Worm (Caenorhabditis elegans) whole organism, L4 larva: ENCODE data around the gene ins-32.

Experiments
- D1046.2 ChIP-seq: fragments of 200-800 bp; sonication (Bioruptor generic); IDR thresholded peaks from 2 replicates; pipeline ENCODE4 v1.3.6; 2022; ENCODE audit warnings: missing genetic modification characterization, missing compliant biosample characterization
- R02D3.7 ChIP-seq: fragments of 150-350 bp; sonication (generic microtip); optimal IDR thresholded peaks from 3 replicates; lab custom pipeline; 2014; ENCODE audit warnings: missing biosample characterization, missing genetic modification characterization
- T20F7.1 ChIP-seq: fragments of 200-800 bp; sonication (Bioruptor generic); optimal IDR thresholded peaks from 2 replicates; lab custom pipeline; 2018; ENCODE audit warnings: mild to moderate bottlenecking, missing genetic modification characterization, missing compliant biosample characterization
- ZK337.2 ChIP-seq: fragments of 200-800 bp; sonication (Bioruptor generic); IDR thresholded peaks from 2 replicates; pipeline ENCODE4 v1.3.6; 2022; ENCODE audit warnings: missing genetic modification reagents, missing genetic modification characterization, missing compliant biosample characterization
- aha-1 ChIP-seq: fragments of 150-350 bp; peaks from one replicate; lab custom pipeline; 2014; ENCODE audit warnings: missing biosample characterization, missing genetic modification characterization
- arid-1 ChIP-seq: fragments of 200-800 bp; sonication (Bioruptor generic); conservative IDR thresholded peaks from 2 replicates; pipeline ENCODE4 v1.3.6; 2022; ENCODE audit warnings: missing genetic modification reagents, missing genetic modification characterization, missing compliant biosample characterization
- ceh-28 ChIP-seq: fragments of 150-350 bp; optimal IDR thresholded peaks from 2 replicates; lab custom pipeline; 2014; ENCODE audit warnings: missing biosample characterization, missing genetic modification reagents, missing genetic modification characterization
- ceh-32 ChIP-seq: sonication (generic microtip); optimal IDR thresholded peaks from 2 replicates; lab custom pipeline; 2016; ENCODE audit warnings: mild to moderate bottlenecking, missing genetic modification characterization, missing compliant biosample characterization; ENCODE audit not compliant: poor library complexity
- ces-1 ChIP-seq: fragments of 150-350 bp; sonication (generic microtip); optimal IDR thresholded peaks from 4 replicates; lab custom pipeline; 2014; ENCODE audit warnings: missing biosample characterization, missing genetic modification reagents, missing genetic modification characterization
- daf-12 ChIP-seq: fragments of 150-350 bp; optimal IDR thresholded peaks from 2 replicates; lab custom pipeline; 2014; ENCODE audit warnings: missing biosample characterization, missing genetic modification reagents, missing genetic modification characterization
- dpl-1 ChIP-seq: fragments of 150-350 bp; optimal IDR thresholded peaks from 2 replicates; lab custom pipeline; 2014; ENCODE audit warnings: missing biosample characterization, missing genetic modification reagents, missing genetic modification characterization
- duxl-1 ChIP-seq: sonication (generic microtip); optimal IDR thresholded peaks from 2 replicates; lab custom pipeline; 2016; ENCODE audit warnings: mild to moderate bottlenecking, missing genetic modification characterization, moderate library complexity, missing compliant biosample characterization; ENCODE audit not compliant: poor library complexity
- fkh-10 ChIP-seq: fragments of 150-350 bp; optimal IDR thresholded peaks from 2 replicates; lab custom pipeline; 2014; ENCODE audit warnings: missing biosample characterization, missing genetic modification reagents, missing genetic modification characterization
- lim-7 ChIP-seq: fragments of 200-800 bp; sonication (Bioruptor generic); IDR thresholded peaks from 2 replicates; pipeline ENCODE4 v1.3.6; 2022; ENCODE audit warnings: missing genetic modification characterization, missing compliant biosample characterization
- lin-1 ChIP-seq: fragments of 200-800 bp; sonication (Bioruptor generic); IDR thresholded peaks from 2 replicates; pipeline ENCODE4 v1.3.6; 2022; ENCODE audit warnings: missing genetic modification reagents, missing genetic modification characterization, missing compliant biosample characterization
- lin-29 ChIP-seq: fragments of 200-800 bp; sonication (Bioruptor generic); IDR thresholded peaks from 2 replicates; pipeline ENCODE4 v1.3.6; 2022; ENCODE audit warnings: missing genetic modification reagents, missing genetic modification characterization, missing compliant biosample characterization
- lin-39 ChIP-seq: fragments of 150-350 bp; optimal IDR thresholded peaks from 2 replicates; lab custom pipeline; 2014; ENCODE audit warnings: missing biosample characterization, missing genetic modification reagents, missing genetic modification characterization
- lir-3 ChIP-seq: sonication (generic microtip); optimal IDR thresholded peaks from 2 replicates; lab custom pipeline; 2016; ENCODE audit warnings: mild to moderate bottlenecking, missing genetic modification characterization, missing compliant biosample characterization
- mdt-29 ChIP-seq: fragments of 200-800 bp; sonication (Bioruptor generic); IDR thresholded peaks from 2 replicates; pipeline ENCODE4 v1.3.6; 2022; ENCODE audit warnings: missing genetic modification reagents, missing genetic modification characterization, missing compliant biosample characterization
- mep-1 ChIP-seq: fragments of 150-350 bp; sonication (generic microtip); optimal IDR thresholded peaks from 3 replicates; lab custom pipeline; 2014; ENCODE audit warnings: missing biosample characterization, missing genetic modification characterization
- nhr-10 ChIP-seq: fragments of 150-350 bp; optimal IDR thresholded peaks from 2 replicates; lab custom pipeline; 2014; ENCODE audit warnings: missing biosample characterization, missing genetic modification characterization
- nhr-11 ChIP-seq: fragments of 150-350 bp; optimal IDR thresholded peaks from 2 replicates; lab custom pipeline; 2014; ENCODE audit warnings: missing biosample characterization, missing genetic modification characterization
- nhr-6 ChIP-seq: fragments of 150-350 bp; optimal IDR thresholded peaks from 2 replicates; lab custom pipeline; 2014; ENCODE audit warnings: missing biosample characterization, missing genetic modification characterization
- nhr-77 ChIP-seq: fragments of 150-350 bp; optimal IDR thresholded peaks from 2 replicates; lab custom pipeline; 2014; ENCODE audit warnings: missing biosample characterization, missing genetic modification characterization
- rbr-2 ChIP-seq: sonication (generic microtip); optimal IDR thresholded peaks from 2 replicates; lab custom pipeline; 2016; ENCODE audit warnings: missing genotype, missing genetic modification characterization, missing compliant biosample characterization
- set-16 ChIP-seq: fragments of 200-800 bp; sonication (Bioruptor generic); IDR thresholded peaks from 2 replicates; pipeline ENCODE4 v1.3.6; 2022; ENCODE audit warnings: missing genetic modification reagents, missing genetic modification characterization, missing compliant biosample characterization
- spr-1 ChIP-seq: sonication (generic microtip); optimal IDR thresholded peaks from 2 replicates; lab custom pipeline; 2016; ENCODE audit warnings: mild to moderate bottlenecking, missing genetic modification characterization, missing compliant biosample characterization
- tra-1 ChIP-seq: fragments of 200-800 bp; sonication (Bioruptor generic); IDR thresholded peaks from 2 replicates; pipeline ENCODE4 v1.3.6; 2022; ENCODE audit warnings: missing genetic modification reagents, missing genetic modification characterization, missing compliant biosample characterization
- unc-62 ChIP-seq, 3 experiments: fragments of 150-350 bp in 1 of 3; sonication (generic microtip); optimal IDR thresholded peaks in 2 of 3; peaks in 1 of 3; 1 replicate in 1 of 3; 2 replicates in 2 of 3; lab custom pipeline; 2014 to 2017; ENCODE audit warnings: missing biosample characterization in 3 of 3, missing genetic modification characterization in 3 of 3, missing genetic modification reagents in 3 of 3, missing genotype in 1 of 3
- zfp-2 ChIP-seq: sonication (generic microtip); optimal IDR thresholded peaks from 2 replicates; lab custom pipeline; 2016; ENCODE audit warnings: mild to moderate bottlenecking, missing genetic modification characterization, missing compliant biosample characterization
- zfp-3 ChIP-seq: fragments of 200-800 bp; sonication (Bioruptor generic); conservative IDR thresholded peaks from 2 replicates; pipeline ENCODE4 v1.3.6; 2022; ENCODE audit warnings: missing genetic modification reagents, missing genetic modification characterization, missing compliant biosample characterization
- zip-2 ChIP-seq: fragments of 150-350 bp; optimal IDR thresholded peaks from 2 replicates; lab custom pipeline; 2014; ENCODE audit warnings: missing biosample characterization, missing genetic modification characterization

Gene ins-32

DNA sequence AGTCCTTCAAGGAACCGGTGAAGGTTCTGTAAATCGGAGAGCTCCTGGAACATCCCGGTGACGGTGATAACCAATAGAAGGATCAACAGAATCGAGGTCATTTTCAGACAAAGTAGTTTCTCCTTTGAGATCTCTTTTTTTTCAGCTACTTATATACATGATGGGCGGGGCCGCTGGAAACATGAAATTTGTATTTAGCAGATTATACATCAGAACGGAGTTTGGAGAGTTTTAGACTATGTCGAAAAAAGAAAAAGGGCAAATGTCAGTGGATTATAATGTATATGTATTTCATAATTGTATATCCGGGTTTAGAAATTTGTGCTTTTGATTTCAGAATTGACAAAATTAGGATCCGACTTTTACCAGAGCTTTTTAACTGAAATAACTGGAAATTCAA lies at the start of gene ins-32:
ins-32 (minus strand) TSS at position 101 of the 400 bp plus-strand sequence.
- TF ChIP-seq ces-1 (GFP tag; lab: Kevin White, UChicago) (no peak), ceh-28 (tag; lab: Kevin White, UChicago) (no peak), set-16 (GFP tag; lab: Robert Waterston, UW) (no peak)

DNA sequence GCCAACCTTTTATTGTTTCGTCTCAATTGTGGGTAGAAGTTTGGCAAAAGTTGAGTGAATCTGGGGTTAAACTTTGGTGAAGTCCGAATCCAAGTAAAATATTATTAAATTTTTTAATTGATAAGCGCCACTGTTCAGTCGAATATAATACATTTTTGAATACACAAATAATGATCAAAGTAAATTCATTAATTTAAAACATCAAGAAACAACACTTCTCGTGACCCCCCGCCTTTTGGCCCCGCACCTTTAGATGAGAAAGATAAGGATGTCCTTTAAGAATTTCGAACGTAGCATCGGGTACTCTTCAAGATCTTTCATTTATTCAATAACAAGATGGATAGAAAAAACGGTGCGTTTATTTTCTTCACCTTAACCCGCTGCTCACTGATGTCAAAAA lies 49.5 kb upstream of the ins-32 start, which contains the start of gene nhr-257:
nhr-257 (plus strand) TSS at position 301 of the 400 bp plus-strand sequence.
- no peak for TF ChIP-seq lin-29 (GFP tag; lab: Robert Waterston, UW)
- TF ChIP-seq tra-1 (GFP tag; lab: Robert Waterston, UW), result no peak
- TF ChIP-seq nhr-77 (tag; lab: Kevin White, UChicago), result no peak
- TF ChIP-seq zip-2 (tag; lab: Kevin White, UChicago), result no peak
- TF ChIP-seq nhr-6 (tag; lab: Kevin White, UChicago), result no peak
- TF ChIP-seq dpl-1 (GFP tag; lab: Kevin White, UChicago), result no peak
- no peak for TF ChIP-seq mdt-29 (GFP tag; lab: Robert Waterston, UW)
- TF ChIP-seq D1046.2 (GFP tag; lab: Robert Waterston, UW), result no peak
- no peak for TF ChIP-seq lin-1 (GFP tag; lab: Robert Waterston, UW)
- TF ChIP-seq zfp-2 (tag; lab: Kevin White, UChicago), result no peak
- no peak for TF ChIP-seq lir-3 (tag; lab: Kevin White, UChicago)
- TF ChIP-seq lin-39 (tag; lab: Kevin White, UChicago), result no peak
- TF ChIP-seq daf-12 (tag; lab: Kevin White, UChicago), result no peak
- TF ChIP-seq ZK337.2, result no peak

DNA sequence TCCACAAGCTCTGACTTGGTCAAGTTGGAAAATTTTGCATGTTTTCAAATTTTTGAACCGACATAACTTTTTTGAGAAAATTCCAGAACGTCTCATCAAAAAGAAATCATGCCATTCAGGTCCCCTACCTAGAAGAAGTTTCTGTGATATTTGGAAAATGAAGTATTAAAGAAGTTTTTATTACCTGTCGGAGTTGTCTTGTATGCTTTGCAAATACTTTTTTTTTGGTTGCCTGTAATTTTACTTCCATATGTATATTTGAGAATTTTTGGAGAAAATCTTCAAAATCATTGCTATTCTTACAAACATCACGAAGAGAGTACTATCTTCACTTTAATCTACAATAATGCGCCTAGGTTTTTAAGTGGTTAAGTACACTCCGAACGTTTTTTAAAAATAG lies 47.5 kb upstream of the ins-32 start, which contains the start of gene nhr-72:
nhr-72 (minus strand) TSS at position 101 of the 400 bp plus-strand sequence.
- TF ChIP-seq daf-12 (tag; lab: Kevin White, UChicago) (no peak), zip-2 (tag; lab: Kevin White, UChicago) (no peak), lir-3 (tag; lab: Kevin White, UChicago) (no peak), R02D3.7 (no peak), spr-1 (tag; lab: Kevin White, UChicago) (no peak), nhr-11 (no peak), rbr-2 (no peak), D1046.2 (GFP tag; lab: Robert Waterston, UW) (no peak), ceh-32 (tag; lab: Kevin White, UChicago) (no peak), lin-39 (tag; lab: Kevin White, UChicago) (no peak), T20F7.1 (GFP tag; lab: Kevin White, UChicago) (no peak), arid-1 (no peak), mdt-29 (GFP tag; lab: Robert Waterston, UW) (no peak), nhr-10 (no peak), zfp-3 (no peak), duxl-1 (tag; lab: Kevin White, UChicago) (no peak), fkh-10 (GFP tag; lab: Kevin White, UChicago) (no peak), mep-1 (tag; lab: Kevin White, UChicago) (no peak)

DNA sequence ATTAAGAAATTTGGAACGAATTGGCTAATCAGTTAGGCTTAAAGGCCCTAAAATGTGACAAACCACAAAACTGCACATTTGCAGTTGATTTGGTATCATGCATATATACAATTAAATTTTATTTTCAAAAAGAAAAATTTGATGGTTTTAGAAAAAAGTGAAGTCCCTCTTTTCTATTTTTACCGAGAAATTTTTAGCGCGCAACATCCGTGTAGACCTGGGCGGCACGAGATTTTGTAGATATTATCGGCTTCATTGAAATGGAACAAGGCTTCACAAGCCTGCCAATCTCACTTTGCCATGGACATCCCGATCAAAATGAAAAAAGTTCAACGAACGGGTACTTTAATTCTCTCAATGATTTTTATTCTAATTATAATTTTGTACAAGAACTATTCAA lies 42.9 kb upstream of the ins-32 start, which contains the start of gene C17A2.2:
C17A2.2 (plus strand) TSS at position 301 of the 400 bp plus-strand sequence.
- TF ChIP-seq unc-62 (GFP tag; optimal IDR thresholded peaks at IDR 0.05 in 1 of 2; lab: Kevin White, UChicago) (peak in 1 of 2 experiments; percentile 69), unc-62 (tag; optimal IDR thresholded peaks at IDR 0.05; lab: Kevin White, UChicago) (no peak), ceh-28 (tag; lab: Kevin White, UChicago) (no peak)

DNA sequence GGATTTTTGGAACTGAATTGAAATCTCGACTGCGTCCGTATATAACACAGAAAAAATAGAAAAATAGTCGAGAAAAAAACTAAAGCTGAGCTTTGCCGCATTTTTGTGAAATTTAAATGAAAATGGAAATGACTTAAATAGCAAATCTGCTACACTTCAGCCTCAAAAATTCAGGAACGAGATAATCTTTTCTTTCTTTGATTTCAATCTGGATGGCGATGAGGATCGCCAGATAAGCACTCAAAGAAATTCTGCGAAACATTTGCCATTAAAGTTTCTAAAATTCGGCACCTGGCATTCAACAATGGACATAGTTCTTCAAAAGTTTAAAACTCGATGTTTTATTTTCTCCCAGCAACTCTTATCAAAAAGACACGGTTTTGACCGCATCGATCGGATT lies 40.2 kb upstream of the ins-32 start, which contains the start of the genes C17A2.7 and C17A2.3:
C17A2.7 (minus strand) TSS at position 101 of the 400 bp plus-strand sequence.
C17A2.3 (plus strand) TSS at position 305 of the 400 bp plus-strand sequence.
- TF ChIP-seq aha-1 (tag; lab: Kevin White, UChicago) (peak; percentile 78), lim-7 (no peak)
- TF ChIP-seq, all 104 proteins: peak for 1
